Worm (Caenorhabditis elegans) whole organism, mixed stage, embryonic: ENCODE measurements around the gene T22B3.3.

Experiments
- bed-3 ChIP-seq: fragments of 200-800 bp; sonication (Bioruptor generic); optimal IDR thresholded peaks from 3 replicates; lab custom pipeline; 2018; ENCODE audit warnings: mild to moderate bottlenecking, missing genetic modification characterization, moderate library complexity, missing compliant biosample characterization
- elt-1 ChIP-seq: sonication (generic microtip); optimal IDR thresholded peaks from 2 replicates; lab custom pipeline; 2017; ENCODE audit warnings: missing genetic modification characterization, mild to moderate bottlenecking, missing compliant biosample characterization, antibody characterized with exemption, moderate library complexity, borderline replicate concordance; ENCODE audit not compliant: insufficient read depth
- mab-5 ChIP-seq: fragments of 150-350 bp; optimal IDR thresholded peaks from 2 replicates; lab custom pipeline; 2014; ENCODE audit warnings: missing biosample characterization, missing genetic modification characterization

DNA sequence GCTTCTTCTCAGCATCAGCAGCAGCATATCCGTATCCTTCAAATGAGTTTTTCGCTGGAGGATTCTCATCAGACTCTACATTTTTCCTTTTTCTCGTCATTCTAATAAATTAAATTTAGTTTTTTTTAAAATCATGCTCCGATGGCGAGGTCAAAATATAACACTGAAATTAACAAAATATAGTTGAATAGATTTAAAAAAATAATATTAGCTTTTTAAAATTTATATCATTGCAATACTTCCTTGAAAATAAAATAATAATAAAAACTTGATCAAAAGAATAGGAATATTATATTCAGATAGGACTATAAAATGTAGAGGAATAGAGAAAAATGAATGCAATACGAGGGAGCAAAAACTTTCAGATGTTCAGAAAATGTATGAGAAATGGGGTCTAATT, 15.6 kb downstream of the T22B3.3 start, which contains the start of gene ZK792.5:
- no peak for TF ChIP-seq mab-5
- no peak for TF ChIP-seq elt-1 (tag; lab: Kevin White, UChicago)
- TF ChIP-seq bed-3 = peak; percentile 2
